Fruit fly (Drosophila melanogaster) whole organism, embryonic: ENCODE data around the gene cype.

Experiments
- Aef1 ChIP-seq: fragments of 200-800 bp; sonication (Bioruptor generic); IDR thresholded peaks from 3 replicates; pipeline ENCODE4 v1.3.6; 2022; ENCODE audit warnings: missing biosample characterization, missing genetic modification characterization
- Atf-2 ChIP-seq: fragments of 200-800 bp; sonication (Bioruptor generic); optimal IDR thresholded peaks from 2 replicates; lab custom pipeline; 2016; ENCODE audit warnings: missing biosample characterization, missing genetic modification characterization
- Atf3 ChIP-seq: fragments of 200-800 bp; sonication (Bioruptor generic); optimal IDR thresholded peaks from 3 replicates; lab custom pipeline; 2016; ENCODE audit warnings: missing biosample characterization, missing genetic modification characterization
- B-H1 ChIP-seq: fragments of 200-800 bp; sonication (Bioruptor generic); IDR thresholded peaks from 3 replicates; pipeline ENCODE4 v1.3.6; 2022; ENCODE audit warnings: missing biosample characterization, missing genetic modification characterization
- CG11560 ChIP-seq: fragments of 200-800 bp; sonication (Bioruptor generic); IDR thresholded peaks from 3 replicates; pipeline ENCODE4 v1.3.6; 2022; ENCODE audit warnings: missing biosample characterization, missing genetic modification characterization
- CG13296 ChIP-seq: fragments of 200-800 bp; sonication (Bioruptor generic); optimal IDR thresholded peaks from 3 replicates; lab custom pipeline; 2018; ENCODE audit warnings: missing biosample characterization, mild to moderate bottlenecking, missing genetic modification characterization
- CG15601 ChIP-seq: fragments of 200-800 bp; sonication (Bioruptor generic); optimal IDR thresholded peaks from 3 replicates; lab custom pipeline; 2019; ENCODE audit warnings: missing biosample characterization, mild to moderate bottlenecking, missing genetic modification characterization, moderate library complexity
- CG16779 ChIP-seq: fragments of 200-800 bp; sonication (Bioruptor generic); IDR thresholded peaks from 2 replicates; pipeline ENCODE4 v1.3.6; 2022; ENCODE audit warnings: missing biosample characterization, missing genetic modification characterization
- CG16813 ChIP-seq: fragments of 200-800 bp; sonication (Bioruptor generic); IDR thresholded peaks from 3 replicates; pipeline ENCODE4 v1.3.6; 2022; ENCODE audit warnings: missing biosample characterization, missing genetic modification characterization; ENCODE audit not compliant: partially characterized antibody
- CG18011 ChIP-seq: fragments of 200-800 bp; sonication (Bioruptor generic); optimal IDR thresholded peaks from 2 replicates; lab custom pipeline; 2017; ENCODE audit warnings: missing biosample characterization, missing genetic modification characterization, mild to moderate bottlenecking, moderate library complexity, missing genotype
- CG2199 ChIP-seq: fragments of 200-800 bp; sonication (Bioruptor generic); IDR thresholded peaks from 3 replicates; pipeline ENCODE4 v1.3.6; 2022; ENCODE audit warnings: missing biosample characterization, missing genetic modification characterization
- CG33213 ChIP-seq: fragments of 200-800 bp; sonication (Bioruptor generic); optimal IDR thresholded peaks from 3 replicates; lab custom pipeline; 2016; ENCODE audit warnings: missing biosample characterization, missing genetic modification characterization
- CG33557 ChIP-seq: fragments of 200-800 bp; sonication (Bioruptor generic); optimal IDR thresholded peaks from 2 replicates; lab custom pipeline; 2019; ENCODE audit warnings: missing biosample characterization, mild to moderate bottlenecking, missing genetic modification characterization, moderate library complexity
- CG3407 ChIP-seq: fragments of 200-800 bp; sonication (Bioruptor generic); optimal IDR thresholded peaks from 2 replicates; lab custom pipeline; 2018; ENCODE audit warnings: missing biosample characterization, mild to moderate bottlenecking, missing genetic modification characterization
- CG6175 ChIP-seq: fragments of 200-800 bp; sonication (Bioruptor generic); IDR thresholded peaks from 3 replicates; pipeline ENCODE4 v1.3.6; 2022; ENCODE audit warnings: missing biosample characterization, missing genetic modification characterization
- CG7271 ChIP-seq: fragments of 200-800 bp; sonication (Bioruptor generic); optimal IDR thresholded peaks from 2 replicates; lab custom pipeline; 2018; ENCODE audit warnings: missing biosample characterization, mild to moderate bottlenecking, missing genetic modification characterization, moderate library complexity
- CG7556 ChIP-seq: fragments of 200-800 bp; sonication (Bioruptor generic); optimal IDR thresholded peaks from 2 replicates; lab custom pipeline; 2017; ENCODE audit warnings: missing biosample characterization, mild to moderate bottlenecking, missing genetic modification characterization
- CG7745 ChIP-seq: fragments of 200-800 bp; sonication (Bioruptor generic); optimal IDR thresholded peaks from 2 replicates; lab custom pipeline; 2018; ENCODE audit warnings: missing biosample characterization, mild to moderate bottlenecking, missing genetic modification characterization, moderate library complexity
- CG9817 ChIP-seq: fragments of 200-800 bp; sonication (Bioruptor generic); optimal IDR thresholded peaks from 2 replicates; lab custom pipeline; 2018; ENCODE audit warnings: missing biosample characterization, mild to moderate bottlenecking, missing genetic modification characterization, moderate library complexity
- CkIIα-i1 ChIP-seq: fragments of 200-800 bp; sonication (Bioruptor generic); IDR thresholded peaks from 2 replicates; pipeline ENCODE4 v1.3.6; 2022; ENCODE audit warnings: missing biosample characterization, missing genetic modification characterization
- Dfd ChIP-seq, 2 experiments: fragments of >200 bp; optimal IDR thresholded peaks; 2 replicates each; lab custom pipeline; 2017; ENCODE audit warnings: missing biosample characterization in 2 of 2, missing genetic modification characterization in 2 of 2
- Dll ChIP-seq: fragments of 200-800 bp; sonication (Bioruptor generic); IDR thresholded peaks from 4 replicates; pipeline ENCODE4 v1.3.6; 2022; ENCODE audit warnings: missing biosample characterization, missing genetic modification characterization; ENCODE audit not compliant: partially characterized antibody
- Ets65A ChIP-seq: fragments of 200-800 bp; sonication (Bioruptor generic); peaks from one replicate; lab custom pipeline; 2016; ENCODE audit warnings: missing biosample characterization, missing genetic modification characterization
- Fer1 ChIP-seq: fragments of 200-800 bp; sonication (Bioruptor generic); optimal IDR thresholded peaks from 2 replicates; lab custom pipeline; 2017; ENCODE audit warnings: missing biosample characterization, mild to moderate bottlenecking, missing genetic modification characterization
- Fer3 ChIP-seq: fragments of 200-800 bp; sonication (Bioruptor generic); optimal IDR thresholded peaks from 2 replicates; lab custom pipeline; 2018; ENCODE audit warnings: missing biosample characterization, mild to moderate bottlenecking, missing genetic modification characterization, moderate library complexity
- Ravus ChIP-seq: fragments of 200-800 bp; sonication (Bioruptor generic); IDR thresholded peaks from 2 replicates; pipeline ENCODE4 v1.3.6; 2022; ENCODE audit warnings: missing biosample characterization, missing genetic modification characterization
- Six4 ChIP-seq: fragments of 200-800 bp; sonication (Bioruptor generic); optimal IDR thresholded peaks from 2 replicates; lab custom pipeline; 2016; ENCODE audit warnings: missing biosample characterization, missing genetic modification characterization
- Ssrp ChIP-seq: fragments of 200-800 bp; sonication (Bioruptor generic); optimal IDR thresholded peaks from 2 replicates; lab custom pipeline; 2018; ENCODE audit warnings: missing biosample characterization, mild to moderate bottlenecking, missing genetic modification characterization, moderate library complexity
- Usf ChIP-seq: fragments of 200-800 bp; sonication (Bioruptor generic); optimal IDR thresholded peaks from 2 replicates; lab custom pipeline; 2017; ENCODE audit warnings: missing genotype, missing biosample characterization, missing genetic modification characterization
- YL-1 ChIP-seq: fragments of 200-800 bp; sonication (Bioruptor generic); optimal IDR thresholded peaks from 3 replicates; lab custom pipeline; 2017; ENCODE audit warnings: missing biosample characterization, mild to moderate bottlenecking, missing genetic modification characterization
- ap ChIP-seq: fragments of 200-800 bp; sonication (Bioruptor generic); IDR thresholded peaks from 2 replicates; pipeline ENCODE4 v1.3.6; 2022; ENCODE audit warnings: missing biosample characterization, missing genetic modification characterization
- ara ChIP-seq: fragments of 200-800 bp; sonication (Bioruptor generic); IDR thresholded peaks from 2 replicates; pipeline ENCODE4 v1.3.6; 2022; ENCODE audit warnings: missing biosample characterization, missing genetic modification characterization
- chif ChIP-seq, 2 experiments: fragments of 200-800 bp; sonication (Bioruptor generic); optimal IDR thresholded peaks; 3 replicates each; lab custom pipeline; 2016; ENCODE audit warnings: missing biosample characterization in 2 of 2, missing genetic modification characterization in 2 of 2
- dimm ChIP-seq: fragments of 200-800 bp; sonication (Bioruptor generic); IDR thresholded peaks from 2 replicates; pipeline ENCODE4 v1.3.6; 2022; ENCODE audit warnings: missing biosample characterization, missing genetic modification characterization
- esg ChIP-seq: fragments of 200-800 bp; sonication (Bioruptor generic); conservative IDR thresholded peaks from 2 replicates; pipeline ENCODE4 v1.3.6; 2022; ENCODE audit warnings: missing biosample characterization, missing genetic modification characterization
- eve ChIP-seq, 2 experiments: fragments of >200 bp; optimal IDR thresholded peaks; 2 replicates each; lab custom pipeline; 2017; ENCODE audit warnings: missing biosample characterization in 2 of 2, missing genetic modification characterization in 2 of 2
- eyg ChIP-seq: fragments of 200-800 bp; sonication (Bioruptor generic); optimal IDR thresholded peaks from 3 replicates; lab custom pipeline; 2016; ENCODE audit warnings: missing biosample characterization, missing genetic modification characterization
- fru ChIP-seq: fragments of >200 bp; optimal IDR thresholded peaks from 2 replicates; lab custom pipeline; 2017
- gcm2 ChIP-seq: fragments of 200-800 bp; sonication (Bioruptor generic); optimal IDR thresholded peaks from 2 replicates; lab custom pipeline; 2016; ENCODE audit warnings: missing biosample characterization, missing genetic modification characterization
- gt ChIP-seq: fragments of 200-800 bp; sonication (Bioruptor generic); IDR thresholded peaks from 2 replicates; pipeline ENCODE4 v1.3.6; 2022; ENCODE audit warnings: missing biosample characterization, missing genetic modification characterization
- lab ChIP-seq: fragments of 200-800 bp; sonication (Bioruptor generic); optimal IDR thresholded peaks from 3 replicates; lab custom pipeline; 2017; ENCODE audit warnings: missing biosample characterization, missing genetic modification characterization, mild to moderate bottlenecking, moderate library complexity, missing genetic modification reagents
- lmd ChIP-seq: fragments of 200-800 bp; sonication (Bioruptor generic); IDR thresholded peaks from 2 replicates; pipeline ENCODE4 v1.3.6; 2022; ENCODE audit warnings: missing biosample characterization, missing genetic modification characterization
- mam ChIP-seq: fragments of 200-800 bp; sonication (Bioruptor generic); optimal IDR thresholded peaks from 3 replicates; lab custom pipeline; 2016; ENCODE audit warnings: missing biosample characterization, missing genetic modification characterization
- otp ChIP-seq: fragments of 200-800 bp; sonication (Bioruptor generic); IDR thresholded peaks from 3 replicates; pipeline ENCODE4, ENCODE4 v1.3.6; 2022; ENCODE audit warnings: missing biosample characterization, missing genetic modification characterization
- pb ChIP-seq: fragments of 200-800 bp; sonication (Bioruptor generic); optimal IDR thresholded peaks from 3 replicates; lab custom pipeline; 2016; ENCODE audit warnings: missing biosample characterization, missing genetic modification characterization
- pho ChIP-seq: fragments of 200-800 bp; sonication (Bioruptor generic); optimal IDR thresholded peaks from 2 replicates; lab custom pipeline; 2016; ENCODE audit warnings: missing biosample characterization, missing genetic modification characterization
- phol ChIP-seq: fragments of 200-800 bp; sonication (Bioruptor generic); optimal IDR thresholded peaks from 3 replicates; lab custom pipeline; 2018; ENCODE audit warnings: missing biosample characterization, mild to moderate bottlenecking, missing genetic modification characterization, moderate library complexity
- tio ChIP-seq: fragments of 200-800 bp; sonication (Bioruptor generic); optimal IDR thresholded peaks from 2 replicates; lab custom pipeline; 2017; ENCODE audit warnings: missing biosample characterization, missing genetic modification characterization, inconsistent platforms
- zfh1 ChIP-seq: fragments of 200-800 bp; sonication (Bioruptor generic); IDR thresholded peaks from 3 replicates; pipeline ENCODE4 v1.3.6; 2022; ENCODE audit warnings: missing biosample characterization, missing genetic modification characterization
- zfh2 ChIP-seq: fragments of 200-800 bp; sonication (Bioruptor generic); optimal IDR thresholded peaks from 2 replicates; lab custom pipeline; 2016; ENCODE audit warnings: missing biosample characterization, missing genetic modification characterization

Gene cype

dm6 chr2L:5324958-5325850, 1.8 kb upstream of the cype start (continued):
- no peak for TF ChIP-seq Ssrp (tag; lab: Kevin White, UChicago)
- TF ChIP-seq CG11560 (tag; lab: Robert Waterston, UW): no peak
- TF ChIP-seq CG33557: no peak
- peak; percentile 44; the same call in 1 of the 3 replicates for TF ChIP-seq CG6175 (GFP tag; lab: Robert Waterston, UW)
- no peak for TF ChIP-seq CG7745
- no peak for TF ChIP-seq fru (lab: Kevin White, UChicago)
- peak; percentile 85 for TF ChIP-seq YL-1 (GFP tag; lab: Kevin White, UChicago)
- peak; percentile 22 for TF ChIP-seq CG18011 (GFP tag; lab: Kevin White, UChicago)
- TF ChIP-seq B-H1: peak; percentile 41; the same call in 2 of the 3 replicates
- peak; percentile 71 for TF ChIP-seq CG16813 (GFP tag; lab: Robert Waterston, UW)
- no peak for TF ChIP-seq CG7271 (tag; lab: Kevin White, UChicago)
- no peak for TF ChIP-seq lab (GFP tag; lab: Kevin White, UChicago)
- TF ChIP-seq Fer3 (tag; lab: Kevin White, UChicago): no peak
- peak; percentile 35 for TF ChIP-seq Ets65A (GFP tag; lab: Kevin White, UChicago)
- TF ChIP-seq Aef1 (GFP tag; lab: Robert Waterston, UW): peak; percentile 29
- peak in 1 of 2 experiments; percentile 10 for TF ChIP-seq chif (GFP tag; optimal IDR thresholded peaks at IDR 0.05; lab: Kevin White, UChicago)
- TF ChIP-seq CG13296: no peak
- TF ChIP-seq CG9817 (tag; lab: Kevin White, UChicago): peak; percentile 4
- no peak for TF ChIP-seq gt (GFP tag; lab: Robert Waterston, UW)
- peak; percentile 97 for TF ChIP-seq phol
- peak; percentile 34; the same call in 1 of the 2 replicates for TF ChIP-seq esg (GFP tag; lab: Robert Waterston, UW)
- TF ChIP-seq Fer1 (GFP tag; lab: Kevin White, UChicago): peak; percentile 20
- TF ChIP-seq Usf (GFP tag; lab: Kevin White, UChicago): peak; percentile 15
- TF ChIP-seq CG2199 (GFP tag; lab: Robert Waterston, UW): 0 out of 3 replicates have a peak, but pooled peaks have one; percentile 17
- peak; percentile 48 for TF ChIP-seq CG7556
- TF ChIP-seq ap: peak; percentile 22; the same call in 1 of the 2 replicates
- TF ChIP-seq tio (GFP tag; lab: Kevin White, UChicago): no peak
- no peak for TF ChIP-seq Dfd (GFP tag; optimal IDR thresholded peaks at IDR 0.05; lab: Kevin White, UChicago)
- TF ChIP-seq otp (GFP tag; lab: Robert Waterston, UW): peak; percentile 65; the same call in 1 of the 3 replicates
- no peak for TF ChIP-seq zfh2 (GFP tag; lab: Kevin White, UChicago)
- no peak for TF ChIP-seq CG3407
- TF ChIP-seq lmd (GFP tag; lab: Robert Waterston, UW): peak; percentile 62
- TF ChIP-seq gcm2 (GFP tag; lab: Kevin White, UChicago): no peak
- TF ChIP-seq CkIIα-i1 (GFP tag; lab: Robert Waterston, UW): no peak
- no peak for TF ChIP-seq eyg (GFP tag; lab: Kevin White, UChicago)
- no peak for TF ChIP-seq CG15601 (tag; lab: Kevin White, UChicago)
- TF ChIP-seq Ravus (GFP tag; lab: Robert Waterston, UW): no peak
- no peak for TF ChIP-seq ara (GFP tag; lab: Robert Waterston, UW)
- TF ChIP-seq Six4: no peak
- peak; percentile 31; the same call in 1 of the 3 replicates for TF ChIP-seq zfh1
- no peak for TF ChIP-seq pb (GFP tag; lab: Kevin White, UChicago)
- peak; percentile 45 for TF ChIP-seq mam
- peak; percentile 26 for TF ChIP-seq Atf3 (GFP tag; lab: Kevin White, UChicago)
- no peak for TF ChIP-seq Atf-2 (GFP tag; lab: Kevin White, UChicago)
- TF ChIP-seq CG33213: no peak
- TF ChIP-seq CG16779: 0 out of 2 replicates have a peak, but pooled peaks have one; percentile 42
- no peak for TF ChIP-seq dimm (GFP tag; lab: Robert Waterston, UW)
- TF ChIP-seq Dll (GFP tag; lab: Robert Waterston, UW): peak; percentile 77
- no peak for TF ChIP-seq pho (GFP tag; lab: Kevin White, UChicago)
- no peak for TF ChIP-seq eve (GFP tag; optimal IDR thresholded peaks at IDR 0.05; lab: Kevin White, UChicago)
